Worm (Caenorhabditis elegans) whole organism, mixed stage, embryonic: ENCODE results near the gene bath-27.

ENCODE experiments used
- ceh-83 ChIP-seq: fragments of 200-800 bp; sonication (Bioruptor generic); optimal IDR thresholded peaks from 2 replicates; lab custom pipeline; 2018; ENCODE audit warnings: mild to moderate bottlenecking, missing genetic modification characterization, missing compliant biosample characterization
- mep-1 ChIP-seq: fragments of 150-350 bp; optimal IDR thresholded peaks from 2 replicates; lab custom pipeline; 2017; ENCODE audit warnings: missing biosample characterization, missing genetic modification reagents, missing genetic modification characterization, inconsistent platforms
- nhr-2 ChIP-seq: fragments of 150-350 bp; optimal IDR thresholded peaks from 2 replicates; lab custom pipeline; 2014; ENCODE audit warnings: missing biosample characterization, missing genetic modification characterization
- sem-2 ChIP-seq: fragments of 200-800 bp; sonication (Bioruptor generic); optimal IDR thresholded peaks from 2 replicates; lab custom pipeline; 2018; ENCODE audit warnings: mild to moderate bottlenecking, missing genetic modification characterization, missing compliant biosample characterization

Gene bath-27

DNA sequence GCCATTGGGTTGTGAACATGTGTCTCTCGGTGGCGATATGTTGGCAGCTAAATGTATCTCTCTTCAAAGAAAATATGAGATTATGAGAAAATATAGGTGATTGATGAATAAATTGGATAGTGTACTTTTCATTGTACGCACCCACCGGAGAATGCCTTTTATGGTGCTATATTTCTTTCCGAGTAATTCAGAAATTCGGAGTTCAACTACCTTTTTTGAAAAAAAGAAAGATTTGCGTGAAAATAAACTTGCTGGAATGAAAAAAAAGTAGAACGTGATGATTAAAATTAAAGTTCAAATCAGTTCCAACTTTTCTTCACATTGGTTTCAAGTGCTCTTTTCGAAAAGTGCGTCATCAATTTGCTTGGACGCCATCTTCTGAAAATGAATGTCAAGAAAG is 44.6 kb downstream of the bath-27 start, which contains the start of gene nep-8:
TSS of gene nep-8 (plus strand) at position 301 of the 400 bp plus-strand sequence.
- no peak for TF ChIP-seq nhr-2 (tag; lab: Kevin White, UChicago)
- TF ChIP-seq ceh-83 (GFP tag; lab: Kevin White, UChicago): no peak
- TF ChIP-seq mep-1 (tag; lab: Kevin White, UChicago): no peak
- TF ChIP-seq sem-2 (GFP tag; lab: Kevin White, UChicago): no peak
